Worm (Caenorhabditis elegans) whole organism, early embryonic: ENCODE measurements around the gene gldi-5.

Experiments
- B0310.2 ChIP-seq: sonication (generic microtip); optimal IDR thresholded peaks from 2 replicates; lab custom pipeline; 2016; ENCODE audit warnings: mild to moderate bottlenecking, missing genetic modification characterization, missing compliant biosample characterization
- F13C5.2 ChIP-seq: sonication (generic microtip); optimal IDR thresholded peaks from 2 replicates; lab custom pipeline; 2017; ENCODE audit warnings: mild to moderate bottlenecking, missing genetic modification characterization, inconsistent platforms, missing compliant biosample characterization
- aly-1 ChIP-seq: sonication (generic microtip); optimal IDR thresholded peaks from 2 replicates; lab custom pipeline; 2016; ENCODE audit warnings: missing genetic modification characterization, missing compliant biosample characterization
- ama-1 ChIP-seq: fragments of 150-350 bp; optimal IDR thresholded peaks from 2 replicates; lab custom pipeline; 2014
- ceh-13 ChIP-seq: fragments of 200-800 bp; sonication (Bioruptor generic); optimal IDR thresholded peaks from 2 replicates; lab custom pipeline; 2018; ENCODE audit warnings: mild to moderate bottlenecking, missing genetic modification characterization, missing compliant biosample characterization
- ceh-36 ChIP-seq: sonication (generic microtip); optimal IDR thresholded peaks from 2 replicates; lab custom pipeline; 2016; ENCODE audit warnings: missing genetic modification characterization, inconsistent platforms, missing compliant biosample characterization
- ets-7 ChIP-seq: sonication (generic microtip); optimal IDR thresholded peaks from 2 replicates; lab custom pipeline; 2016; ENCODE audit warnings: missing genotype, missing genetic modification characterization, missing compliant biosample characterization
- flt-1 ChIP-seq: fragments of 200-800 bp; sonication (Bioruptor generic); IDR thresholded peaks from 2 replicates; pipeline ENCODE4 v1.3.6; 2022; ENCODE audit warnings: missing genetic modification characterization, missing compliant biosample characterization
- hmbx-1 ChIP-seq: sonication (generic microtip); optimal IDR thresholded peaks from 2 replicates; lab custom pipeline; 2016; ENCODE audit warnings: mild to moderate bottlenecking, missing genetic modification characterization, missing compliant biosample characterization
- hmg-4 ChIP-seq: fragments of 200-800 bp; sonication (Bioruptor generic); optimal IDR thresholded peaks from 2 replicates; lab custom pipeline; 2018; ENCODE audit warnings: mild to moderate bottlenecking, missing genetic modification characterization, missing compliant biosample characterization
- hnd-1 ChIP-seq: sonication (generic microtip); optimal IDR thresholded peaks from 2 replicates; lab custom pipeline; 2016; ENCODE audit warnings: missing genetic modification characterization, missing compliant biosample characterization
- pes-1 ChIP-seq: fragments of 200-800 bp; sonication (Bioruptor generic); IDR thresholded peaks from 2 replicates; pipeline ENCODE4 v1.3.6; 2022; ENCODE audit warnings: missing genetic modification reagents, missing genetic modification characterization, missing compliant biosample characterization
- scrt-1 ChIP-seq: fragments of 200-800 bp; sonication (Bioruptor generic); IDR thresholded peaks from 2 replicates; pipeline ENCODE4 v1.3.6; 2022; ENCODE audit warnings: missing genetic modification characterization, missing compliant biosample characterization
- sea-1 ChIP-seq: fragments of 200-800 bp; sonication (Bioruptor generic); conservative IDR thresholded peaks from 2 replicates; pipeline ENCODE4 v1.3.6; 2022; ENCODE audit warnings: missing genetic modification characterization, missing compliant biosample characterization
- tbx-11 ChIP-seq: fragments of 200-800 bp; sonication (Bioruptor generic); IDR thresholded peaks from 2 replicates; pipeline ENCODE4 v1.3.6; 2022; ENCODE audit warnings: missing genetic modification characterization, missing compliant biosample characterization
- tbx-37 ChIP-seq: fragments of 200-800 bp; sonication (Bioruptor generic); conservative IDR thresholded peaks from 2 replicates; pipeline ENCODE4 v1.3.6; 2022; ENCODE audit warnings: missing genetic modification reagents, missing genetic modification characterization, missing compliant biosample characterization
- tra-4 ChIP-seq: sonication (generic microtip); optimal IDR thresholded peaks from 2 replicates; lab custom pipeline; 2017; ENCODE audit warnings: missing genetic modification characterization, missing compliant biosample characterization

gldi-5 gene

DNA sequence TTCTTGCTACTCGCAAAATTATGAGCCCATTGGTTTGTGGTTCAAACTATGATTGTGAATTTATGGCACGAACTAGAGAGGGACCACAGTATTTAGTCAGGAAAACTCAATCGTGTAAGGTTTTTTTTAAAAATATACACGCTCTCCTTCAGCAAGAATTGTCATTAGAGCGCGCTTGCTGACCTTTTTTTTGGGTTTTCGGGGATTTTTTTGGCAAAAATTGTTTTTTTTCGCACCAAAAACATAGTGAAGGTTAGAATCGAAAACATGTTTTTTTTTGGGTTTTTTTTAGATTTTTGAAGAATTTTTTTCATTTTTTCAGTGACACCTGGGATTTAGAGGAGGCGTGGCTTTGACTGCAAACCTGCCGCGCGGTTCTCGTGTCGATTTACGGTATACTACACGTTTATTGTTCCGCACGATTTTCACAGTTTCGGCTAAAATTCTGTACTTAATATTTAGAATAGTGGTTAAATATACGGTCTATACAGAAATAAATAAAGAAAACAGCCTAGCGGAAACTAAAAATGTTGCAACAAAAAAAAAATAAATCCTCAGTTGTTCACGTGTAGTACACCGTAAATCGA is 10.1 kb downstream of the gldi-5 start:
- no peak for TF ChIP-seq scrt-1 (GFP tag; lab: Robert Waterston, UW)
- no peak for TF ChIP-seq sea-1
- TF ChIP-seq tbx-11, result no peak
- no peak for TF ChIP-seq ets-7 (tag; lab: Kevin White, UChicago)
- TF ChIP-seq ceh-36, result no peak
- TF ChIP-seq tbx-37, result no peak
- TF ChIP-seq ceh-13 (GFP tag; lab: Kevin White, UChicago), result no peak
- no peak for TF ChIP-seq tra-4 (tag; lab: Kevin White, UChicago)
- no peak for TF ChIP-seq B0310.2 (tag; lab: Kevin White, UChicago)
- TF ChIP-seq flt-1 (GFP tag; lab: Robert Waterston, UW), result no peak
- TF ChIP-seq ama-1 (lab: Kevin White, UChicago), result no peak
- no peak for TF ChIP-seq F13C5.2 (tag; lab: Kevin White, UChicago)
- no peak for TF ChIP-seq hmg-4 (GFP tag; lab: Kevin White, UChicago)
- no peak for TF ChIP-seq hmbx-1 (tag; lab: Kevin White, UChicago)

ce11 chrIII:3713163-3713562 is 13.1 kb downstream of the gldi-5 start, which contains the start of gene nrde-1:
Gene nrde-1 (plus strand): TSS chrIII:3713463.
- TF ChIP-seq hnd-1 (tag; lab: Kevin White, UChicago) (no peak), ets-7 (tag; lab: Kevin White, UChicago) (no peak), hmbx-1 (tag; lab: Kevin White, UChicago) (no peak), hmg-4 (GFP tag; lab: Kevin White, UChicago) (no peak), tra-4 (tag; lab: Kevin White, UChicago) (no peak)

DNA sequence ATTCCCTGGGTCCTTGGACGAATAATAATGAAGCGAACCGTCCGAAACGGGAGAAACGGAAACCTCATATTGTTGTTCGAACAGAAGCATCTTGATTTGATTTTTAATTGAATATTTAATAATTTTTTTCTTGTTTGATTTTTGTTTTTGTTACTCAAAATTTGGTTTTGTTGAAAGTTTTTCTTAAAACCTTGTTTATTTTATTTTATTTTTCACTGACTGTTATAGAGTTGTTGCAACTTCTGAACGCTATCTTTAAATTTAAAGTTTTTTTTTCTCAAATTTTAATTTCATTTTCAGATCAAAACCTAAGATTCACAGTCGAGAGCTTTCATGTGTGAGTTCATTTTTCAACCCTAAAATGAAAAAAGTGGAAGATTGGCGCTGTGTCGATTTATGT is 17.3 kb downstream of the gldi-5 start, which contains the start of gene alkb-8:
alkb-8 (plus strand) TSS at position 301 of the 400 bp plus-strand sequence.
- no peak for TF ChIP-seq tbx-11
- no peak for TF ChIP-seq sea-1
- TF ChIP-seq flt-1 (GFP tag; lab: Robert Waterston, UW), result no peak
- TF ChIP-seq scrt-1 (GFP tag; lab: Robert Waterston, UW), result no peak
- TF ChIP-seq hnd-1 (tag; lab: Kevin White, UChicago), result no peak
- no peak for TF ChIP-seq hmbx-1 (tag; lab: Kevin White, UChicago)
- TF ChIP-seq aly-1 (tag; lab: Kevin White, UChicago), result no peak
- no peak for TF ChIP-seq F13C5.2 (tag; lab: Kevin White, UChicago)
- no peak for TF ChIP-seq hmg-4 (GFP tag; lab: Kevin White, UChicago)
- TF ChIP-seq pes-1 (GFP tag; lab: Robert Waterston, UW), result no peak
- TF ChIP-seq ama-1 (lab: Kevin White, UChicago), result no peak
- TF ChIP-seq tra-4 (tag; lab: Kevin White, UChicago), result no peak
- no peak for TF ChIP-seq tbx-37
- no peak for TF ChIP-seq ceh-36

- TF ChIP-seq tbx-37 (no peak), ets-7 (tag; lab: Kevin White, UChicago) (no peak), hmg-4 (GFP tag; lab: Kevin White, UChicago) (no peak), tbx-11 (no peak), B0310.2 (tag; lab: Kevin White, UChicago) (no peak), flt-1 (GFP tag; lab: Robert Waterston, UW) (no peak), tra-4 (tag; lab: Kevin White, UChicago) (no peak), ceh-13 (GFP tag; lab: Kevin White, UChicago) (no peak), ama-1 (lab: Kevin White, UChicago) (no peak), scrt-1 (GFP tag; lab: Robert Waterston, UW) (no peak), hmbx-1 (tag; lab: Kevin White, UChicago) (no peak)
Measured at ce11 chrIII:3706586-3706985, 19.7 kb downstream of the gldi-5 start, which contains the start of gene dph-1. Gene dph-1 (plus strand): TSS chrIII:3706886.

DNA sequence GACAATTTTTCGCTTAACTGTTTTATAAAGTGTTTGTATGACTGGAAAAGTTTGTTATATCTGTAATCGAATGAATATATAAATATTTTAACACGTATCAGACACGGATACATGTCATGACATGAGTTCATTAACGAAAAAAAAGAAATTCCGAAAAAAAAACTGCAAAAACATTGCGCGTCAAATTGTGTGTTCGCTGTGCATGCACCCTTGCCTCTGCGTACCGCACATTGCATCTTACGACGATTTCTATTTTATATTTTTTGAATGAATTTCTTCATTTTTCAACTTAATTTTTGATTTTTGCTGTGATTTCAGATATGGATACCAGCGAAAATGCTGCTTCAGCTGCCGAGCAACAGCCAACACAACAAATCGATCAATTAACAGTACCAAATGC is 21.3 kb downstream of the gldi-5 start, which contains the start of gene wdr-5.1:
wdr-5.1 (plus strand) TSS at position 319 of the 400 bp plus-strand sequence.
- no peak for TF ChIP-seq tbx-37

ce11 chrIII:3703397-3703796 is 22.9 kb downstream of the gldi-5 start, which contains the start of gene C14B1.3:
Gene C14B1.3 (plus strand): TSS chrIII:3703564.
- no peak for TF ChIP-seq scrt-1 (GFP tag; lab: Robert Waterston, UW)
- no peak for TF ChIP-seq pes-1 (GFP tag; lab: Robert Waterston, UW)
- no peak for TF ChIP-seq ceh-13 (GFP tag; lab: Kevin White, UChicago)
- no peak for TF ChIP-seq ceh-36
- TF ChIP-seq ets-7 (tag; lab: Kevin White, UChicago), result no peak
- no peak for TF ChIP-seq hmbx-1 (tag; lab: Kevin White, UChicago)
- TF ChIP-seq ama-1 (lab: Kevin White, UChicago), result no peak
- no peak for TF ChIP-seq aly-1 (tag; lab: Kevin White, UChicago)
- TF ChIP-seq hmg-4 (GFP tag; lab: Kevin White, UChicago), result no peak
- no peak for TF ChIP-seq tbx-11
- no peak for TF ChIP-seq flt-1 (GFP tag; lab: Robert Waterston, UW)
- TF ChIP-seq sea-1, result no peak
- no peak for TF ChIP-seq tra-4 (tag; lab: Kevin White, UChicago)
- no peak for TF ChIP-seq F13C5.2 (tag; lab: Kevin White, UChicago)
- no peak for TF ChIP-seq hnd-1 (tag; lab: Kevin White, UChicago)

ce11 chrIII:3701411-3702310 is 24.6 kb downstream of the gldi-5 start, which contains the start of the genes pdi-1 and C14B1.2:
Gene pdi-1 (minus strand): TSS chrIII:3701461.
Gene C14B1.2 (plus strand): TSS chrIII:3702260.
- no peak for TF ChIP-seq flt-1 (GFP tag; lab: Robert Waterston, UW)
- TF ChIP-seq ama-1 (lab: Kevin White, UChicago), result no peak
- no peak for TF ChIP-seq hnd-1 (tag; lab: Kevin White, UChicago)
- peak; percentile 52 for TF ChIP-seq hmg-4 (GFP tag; lab: Kevin White, UChicago)
